Fruit fly (Drosophila melanogaster) whole organism, embryonic: Measurements from ENCODE around the gene stg.

Experiments
- BEAF-32 ChIP-seq: fragments of 200-800 bp; sonication (Bioruptor generic); optimal IDR thresholded peaks from 3 replicates; lab custom pipeline; 2017; ENCODE audit warnings: missing biosample characterization, missing genetic modification characterization, mild to moderate bottlenecking, moderate library complexity, missing genetic modification reagents
- CG13287 ChIP-seq: fragments of 200-800 bp; sonication (Bioruptor generic); IDR thresholded peaks from 2 replicates; pipeline ENCODE4 v1.3.6; 2022; ENCODE audit warnings: missing biosample characterization, missing genetic modification characterization; ENCODE audit not compliant: partially characterized antibody
- CG1529 ChIP-seq: fragments of 200-800 bp; sonication (Bioruptor generic); optimal IDR thresholded peaks from 3 replicates; lab custom pipeline; 2018; ENCODE audit warnings: missing biosample characterization, missing genetic modification characterization
- CG15514 ChIP-seq: fragments of 200-800 bp; sonication (Bioruptor generic); optimal IDR thresholded peaks from 3 replicates; lab custom pipeline; 2017; ENCODE audit warnings: missing biosample characterization, missing genetic modification characterization, mild to moderate bottlenecking, moderate library complexity, missing genetic modification reagents
- CG17186 ChIP-seq: fragments of 200-800 bp; sonication (Bioruptor generic); optimal IDR thresholded peaks from 3 replicates; lab custom pipeline; 2017; ENCODE audit warnings: missing biosample characterization, missing genetic modification reagents, missing genetic modification characterization
- CG17328 ChIP-seq: fragments of 200-800 bp; sonication (Bioruptor generic); IDR thresholded peaks from 2 replicates; pipeline ENCODE4 v1.3.6; 2022; ENCODE audit warnings: missing biosample characterization, missing genetic modification characterization
- CG17912 ChIP-seq: fragments of 200-800 bp; sonication (Bioruptor generic); optimal IDR thresholded peaks from 2 replicates; lab custom pipeline; 2018; ENCODE audit warnings: missing biosample characterization, mild to moderate bottlenecking, missing genetic modification characterization
- Dp ChIP-seq: fragments of 200-800 bp; sonication (Bioruptor generic); optimal IDR thresholded peaks from 2 replicates; lab custom pipeline; 2018; ENCODE audit warnings: missing biosample characterization, mild to moderate bottlenecking, missing genetic modification characterization, moderate library complexity
- E2f2 ChIP-seq: fragments of 200-800 bp; sonication (Bioruptor generic); IDR thresholded peaks from 2 replicates; pipeline ENCODE4 v1.3.6; 2022; ENCODE audit warnings: missing biosample characterization, missing genetic modification characterization
- Jarid2 ChIP-seq: fragments of 200-800 bp; sonication (Bioruptor generic); optimal IDR thresholded peaks from 3 replicates; lab custom pipeline; 2017; ENCODE audit warnings: mild to moderate bottlenecking, missing biosample characterization, missing genetic modification reagents, missing genetic modification characterization
- Myb ChIP-seq: fragments of 200-800 bp; sonication (Bioruptor generic); optimal IDR thresholded peaks from 2 replicates; lab custom pipeline; 2016; ENCODE audit warnings: missing biosample characterization, missing genetic modification characterization
- Poxn ChIP-seq: fragments of 200-800 bp; sonication (Bioruptor generic); IDR thresholded peaks from 2 replicates; pipeline ENCODE4 v1.3.6; 2022; ENCODE audit warnings: missing biosample characterization, missing genetic modification characterization
- Sry-δ ChIP-seq: fragments of 200-800 bp; sonication (Bioruptor generic); optimal IDR thresholded peaks from 2 replicates; lab custom pipeline; 2016; ENCODE audit warnings: missing biosample characterization, missing genetic modification characterization
- ab ChIP-seq: fragments of 200-800 bp; sonication (Bioruptor generic); optimal IDR thresholded peaks from 2 replicates; lab custom pipeline; 2016; ENCODE audit warnings: missing biosample characterization, missing genetic modification characterization
- bcd ChIP-seq: fragments of 200-800 bp; sonication (Bioruptor generic); optimal IDR thresholded peaks from 2 replicates; lab custom pipeline; 2017; ENCODE audit warnings: missing biosample characterization, mild to moderate bottlenecking, missing genetic modification characterization
- crp ChIP-seq, 2 experiments: fragments of 200-800 bp; sonication (Bioruptor generic); optimal IDR thresholded peaks; 2 replicates in 1 of 2; 3 replicates in 1 of 2; lab custom pipeline; 2017; ENCODE audit warnings: missing biosample characterization in 2 of 2, missing genetic modification characterization in 2 of 2, mild to moderate bottlenecking in 1 of 2, moderate library complexity in 1 of 2
- dm ChIP-seq: fragments of 200-800 bp; sonication (Bioruptor generic); optimal IDR thresholded peaks from 3 replicates; lab custom pipeline; 2016; ENCODE audit warnings: missing biosample characterization, missing genetic modification characterization
- dpn ChIP-seq, 2 experiments: fragments of 200-800 bp; sonication (Bioruptor generic); optimal IDR thresholded peaks; 3 replicates each; lab custom pipeline; 2016; ENCODE audit warnings: missing biosample characterization in 2 of 2, missing genetic modification characterization in 2 of 2
- gt ChIP-seq: fragments of 200-800 bp; sonication (Bioruptor generic); IDR thresholded peaks from 2 replicates; pipeline ENCODE4 v1.3.6; 2022; ENCODE audit warnings: missing biosample characterization, missing genetic modification characterization
- ham ChIP-seq: fragments of 200-800 bp; sonication (Bioruptor generic); IDR thresholded peaks from 2 replicates; pipeline ENCODE4 v1.3.6; 2022; ENCODE audit warnings: missing biosample characterization, missing genetic modification characterization
- knrl ChIP-seq: fragments of 200-800 bp; sonication (Bioruptor generic); IDR thresholded peaks from 3 replicates; pipeline ENCODE4 v1.3.6; 2022; ENCODE audit warnings: missing biosample characterization, missing genetic modification characterization; ENCODE audit not compliant: partially characterized antibody
- lab ChIP-seq: fragments of 200-800 bp; sonication (Bioruptor generic); optimal IDR thresholded peaks from 3 replicates; lab custom pipeline; 2017; ENCODE audit warnings: missing biosample characterization, missing genetic modification characterization, mild to moderate bottlenecking, moderate library complexity, missing genetic modification reagents
- pros ChIP-seq: fragments of 200-800 bp; sonication (Bioruptor generic); optimal IDR thresholded peaks from 3 replicates; lab custom pipeline; 2019; ENCODE audit warnings: missing biosample characterization, mild to moderate bottlenecking, missing genetic modification characterization, moderate library complexity
- pzg ChIP-seq: fragments of 200-800 bp; sonication (Bioruptor generic); optimal IDR thresholded peaks from 3 replicates; lab custom pipeline; 2018; ENCODE audit warnings: missing biosample characterization, mild to moderate bottlenecking, missing genetic modification characterization, moderate library complexity
- sd ChIP-seq: fragments of 200-800 bp; sonication (Bioruptor generic); optimal IDR thresholded peaks from 3 replicates; lab custom pipeline; 2018; ENCODE audit warnings: missing biosample characterization, mild to moderate bottlenecking, missing genetic modification characterization, moderate library complexity
- tna ChIP-seq: fragments of 200-800 bp; sonication (Bioruptor generic); IDR thresholded peaks from 2 replicates; pipeline ENCODE4 v1.3.6; 2022; ENCODE audit warnings: missing biosample characterization, missing genetic modification characterization; ENCODE audit not compliant: partially characterized antibody

Gene stg

DNA sequence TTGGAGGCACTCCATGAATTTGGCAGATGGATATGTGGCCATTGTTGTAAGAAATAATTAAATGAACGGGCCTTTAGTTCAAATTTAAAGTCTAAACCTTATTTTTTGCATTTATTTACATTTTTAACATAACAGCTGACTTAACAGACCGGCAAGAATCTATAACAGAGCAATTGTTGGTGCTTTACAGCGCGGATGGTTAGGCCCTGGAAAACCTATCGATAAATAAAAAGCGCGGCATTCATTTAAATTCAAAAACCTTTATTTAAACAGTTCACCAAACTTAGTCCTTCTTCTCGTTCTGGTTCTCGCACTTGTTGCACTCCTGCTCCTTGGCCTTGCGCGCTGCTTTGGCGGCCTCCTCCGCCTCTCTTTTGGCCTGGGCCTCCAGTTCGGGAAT, 53.2 kb downstream of the stg start, which contains the start of gene Mesh1 (continued):
- peak; percentile 88 for TF ChIP-seq Dp (GFP tag; lab: Kevin White, UChicago)
- no peak for TF ChIP-seq Myb
- no peak for TF ChIP-seq gt
- TF ChIP-seq Jarid2 (GFP tag; lab: Kevin White, UChicago): no peak
- no peak for TF ChIP-seq lab (GFP tag; lab: Kevin White, UChicago)
- TF ChIP-seq dpn (GFP tag; optimal IDR thresholded peaks at IDR 0.05; lab: Kevin White, UChicago): no peak
- TF ChIP-seq Sry-δ (GFP tag; lab: Kevin White, UChicago): peak; percentile 6
- TF ChIP-seq sd (tag; lab: Kevin White, UChicago): no peak
- peak; percentile 38 for TF ChIP-seq pzg (GFP tag; lab: Kevin White, UChicago)
- TF ChIP-seq CG17186 (GFP tag; lab: Kevin White, UChicago): peak; percentile 82
- no peak for TF ChIP-seq Poxn
- no peak for TF ChIP-seq CG1529 (GFP tag; lab: Kevin White, UChicago)
- TF ChIP-seq BEAF-32 (GFP tag; lab: Kevin White, UChicago): peak; percentile 34
- TF ChIP-seq bcd (GFP tag; lab: Kevin White, UChicago): no peak
- TF ChIP-seq pros: no peak
- no peak for TF ChIP-seq knrl (GFP tag; lab: Robert Waterston, UW)
- no peak for TF ChIP-seq tna (GFP tag; lab: Robert Waterston, UW)
- TF ChIP-seq ab (GFP tag; lab: Kevin White, UChicago): no peak
- no peak for TF ChIP-seq CG17912
- peak in 1 of 2 experiments; percentile 86 for TF ChIP-seq crp (GFP tag; optimal IDR thresholded peaks at IDR 0.05; lab: Kevin White, UChicago)
- TF ChIP-seq dm (GFP tag; lab: Kevin White, UChicago): no peak
- TF ChIP-seq E2f2 (GFP tag; lab: Robert Waterston, UW): peak; percentile 94
- no peak for TF ChIP-seq CG17328 (GFP tag; lab: Robert Waterston, UW)
- no peak for TF ChIP-seq ham (GFP tag; lab: Robert Waterston, UW)
- TF ChIP-seq CG13287 (GFP tag; lab: Robert Waterston, UW): peak; percentile 40; the same call in 1 of the 2 replicates
- TF ChIP-seq CG15514 (GFP tag; lab: Kevin White, UChicago): peak; percentile 9
